Fruit fly (Drosophila melanogaster) whole organism, larva: ENCODE data around the gene CG14668.

Experiments used
- noc ChIP-seq: fragments of 200-800 bp; sonication (Bioruptor generic); optimal IDR thresholded peaks from 3 replicates; lab custom pipeline; 2019; ENCODE audit warnings: missing biosample characterization, mild to moderate bottlenecking, missing genetic modification characterization, moderate library complexity

Gene CG14668

dm6 chr3R:5385761-5386160, 1.7 kb downstream of the CG14668 start:
- TF ChIP-seq noc (tag; lab: Kevin White, UChicago) = no peak

- no peak for TF ChIP-seq noc (tag; lab: Kevin White, UChicago)
These were observed 10.9 kb downstream of the CG14668 start, which contains the start of gene 7B2 for dm6 chr3R:5376612-5377011. Gene 7B2, plus strand, starts transcription at chr3R:5376780.

- no peak for TF ChIP-seq noc (tag; lab: Kevin White, UChicago)
These were observed 12.7 kb downstream of the CG14668 start, which contains the start of the genes hd and CG14667 for dm6 chr3R:5374720-5375119. Gene hd, minus strand, starts transcription at chr3R:5374962. Gene CG14667, plus strand, starts transcription at chr3R:5375022.

- peak; percentile 51 for TF ChIP-seq noc (tag; lab: Kevin White, UChicago)
These were observed 15.9 kb downstream of the CG14668 start, which contains the start of gene Polr2F for dm6 chr3R:5371563-5371962. Gene Polr2F, plus strand, starts transcription at chr3R:5371795.

- TF ChIP-seq noc (tag; lab: Kevin White, UChicago) = no peak
These were observed 17.9 kb downstream of the CG14668 start, which contains the start of the genes CG31542 and CG34277 for dm6 chr3R:5369490-5370001. Gene CG31542, plus strand, starts transcription at chr3R:5369540. Gene CG34277, plus strand, starts transcription at chr3R:5369540.

- no peak for TF ChIP-seq noc (tag; lab: Kevin White, UChicago)
These were observed 19.2 kb downstream of the CG14668 start, which contains the start of gene Cerk for dm6 chr3R:5368170-5368781. Gene Cerk, minus strand, starts transcription at chr3R:5368306.

- no peak for TF ChIP-seq noc (tag; lab: Kevin White, UChicago)
These were observed 19.8 kb downstream of the CG14668 start for dm6 chr3R:5367512-5368169.

- peak; percentile 55 for TF ChIP-seq noc (tag; lab: Kevin White, UChicago)
These were observed 22.8 kb downstream of the CG14668 start for dm6 chr3R:5364539-5365273.

- no peak for TF ChIP-seq noc (tag; lab: Kevin White, UChicago)
These were observed 24.1 kb downstream of the CG14668 start for dm6 chr3R:5363412-5363811.

- peak; percentile 87 for TF ChIP-seq noc (tag; lab: Kevin White, UChicago)
These were observed 25.7 kb downstream of the CG14668 start for dm6 chr3R:5361681-5362319.

dm6 chr3R:5357935-5358414, 29.5 kb downstream of the CG14668 start, which contains the start of gene Prosbeta7:
Gene Prosbeta7, minus strand, starts transcription at chr3R:5358364.
- no peak for TF ChIP-seq noc (tag; lab: Kevin White, UChicago)

dm6 chr3R:5355135-5355493, 32.4 kb downstream of the CG14668 start:
- TF ChIP-seq noc (tag; lab: Kevin White, UChicago) = no peak

- TF ChIP-seq noc (tag; lab: Kevin White, UChicago) = peak; percentile 4
These were observed 32.9 kb downstream of the CG14668 start, which contains the start of the genes CG11999 and CG1161 for dm6 chr3R:5354373-5355134. Gene CG11999, minus strand, starts transcription at chr3R:5354747. Gene CG1161, plus strand, starts transcription at chr3R:5355092.

dm6 chr3R:5350393-5350972, 37.0 kb downstream of the CG14668 start, which contains the start of gene mtd:
Gene mtd, minus strand, starts transcription at chr3R:5350443.
- no peak for TF ChIP-seq noc (tag; lab: Kevin White, UChicago)
